Worm (Caenorhabditis elegans) whole organism, mixed stage, embryonic: ENCODE data around the gene F10G7.5.

Experiments used
- bed-3 ChIP-seq: fragments of 200-800 bp; sonication (Bioruptor generic); optimal IDR thresholded peaks from 3 replicates; lab custom pipeline; 2018; ENCODE audit warnings: mild to moderate bottlenecking, missing genetic modification characterization, moderate library complexity, missing compliant biosample characterization
- blmp-1 ChIP-seq: fragments of 150-350 bp; optimal IDR thresholded peaks from 2 replicates; lab custom pipeline; 2014; ENCODE audit warnings: missing biosample characterization, missing genetic modification characterization
- ceh-43 ChIP-seq: fragments of 200-800 bp; sonication (Bioruptor generic); optimal IDR thresholded peaks from 2 replicates; lab custom pipeline; 2018; ENCODE audit warnings: mild to moderate bottlenecking, missing genetic modification characterization, moderate library complexity, missing compliant biosample characterization
- ceh-83 ChIP-seq: fragments of 200-800 bp; sonication (Bioruptor generic); optimal IDR thresholded peaks from 2 replicates; lab custom pipeline; 2018; ENCODE audit warnings: mild to moderate bottlenecking, missing genetic modification characterization, missing compliant biosample characterization
- ces-1 ChIP-seq: fragments of 150-350 bp; optimal IDR thresholded peaks from 2 replicates; lab custom pipeline; 2014; ENCODE audit warnings: missing biosample characterization, missing genetic modification reagents, missing genetic modification characterization
- elt-1 ChIP-seq: sonication (generic microtip); optimal IDR thresholded peaks from 2 replicates; lab custom pipeline; 2017; ENCODE audit warnings: missing genetic modification characterization, mild to moderate bottlenecking, missing compliant biosample characterization, antibody characterized with exemption, moderate library complexity, borderline replicate concordance; ENCODE audit not compliant: insufficient read depth
- elt-3 ChIP-seq: fragments of 150-350 bp; optimal IDR thresholded peaks from 2 replicates; lab custom pipeline; 2014; ENCODE audit warnings: missing biosample characterization, missing genetic modification characterization
- ham-2 ChIP-seq: fragments of 200-800 bp; sonication (Bioruptor generic); optimal IDR thresholded peaks from 2 replicates; lab custom pipeline; 2018; ENCODE audit warnings: mild to moderate bottlenecking, missing genetic modification characterization, missing compliant biosample characterization
- lin-13 ChIP-seq: fragments of 150-350 bp; optimal IDR thresholded peaks from 2 replicates; lab custom pipeline; 2014; ENCODE audit warnings: missing biosample characterization, missing genetic modification characterization
- lin-32 ChIP-seq: fragments of 200-800 bp; sonication (Bioruptor generic); optimal IDR thresholded peaks from 2 replicates; lab custom pipeline; 2018; ENCODE audit warnings: mild to moderate bottlenecking, missing genetic modification characterization, missing compliant biosample characterization
- mep-1 ChIP-seq: fragments of 150-350 bp; optimal IDR thresholded peaks from 2 replicates; lab custom pipeline; 2017; ENCODE audit warnings: missing biosample characterization, missing genetic modification reagents, missing genetic modification characterization, inconsistent platforms
- mls-2 ChIP-seq: sonication (generic microtip); optimal IDR thresholded peaks from 2 replicates; lab custom pipeline; 2016; ENCODE audit warnings: mild to moderate bottlenecking, missing genetic modification characterization, moderate library complexity, missing compliant biosample characterization
- nhr-2 ChIP-seq: fragments of 150-350 bp; optimal IDR thresholded peaks from 2 replicates; lab custom pipeline; 2014; ENCODE audit warnings: missing biosample characterization, missing genetic modification characterization
- nhr-237 ChIP-seq: fragments of 150-350 bp; optimal IDR thresholded peaks from 2 replicates; lab custom pipeline; 2014; ENCODE audit warnings: missing biosample characterization, missing genetic modification characterization
- nhr-28 ChIP-seq: fragments of 150-350 bp; optimal IDR thresholded peaks from 2 replicates; lab custom pipeline; 2014; ENCODE audit warnings: missing biosample characterization, missing genetic modification characterization
- nhr-76 ChIP-seq: sonication (generic microtip); optimal IDR thresholded peaks from 2 replicates; lab custom pipeline; 2017; ENCODE audit warnings: missing biosample characterization, missing genetic modification characterization
- pha-4 ChIP-seq: fragments of 150-350 bp; optimal IDR thresholded peaks from 2 replicates; lab custom pipeline; 2018; ENCODE audit warnings: missing biosample characterization, missing genetic modification reagents, missing genetic modification characterization
- sptf-1 ChIP-seq: sonication (generic microtip); optimal IDR thresholded peaks from 2 replicates; lab custom pipeline; 2017; ENCODE audit warnings: mild to moderate bottlenecking, missing genetic modification characterization, moderate library complexity, missing compliant biosample characterization
- tbx-8 ChIP-seq: fragments of 200-800 bp; sonication (Bioruptor generic); optimal IDR thresholded peaks from 2 replicates; lab custom pipeline; 2018; ENCODE audit warnings: mild to moderate bottlenecking, missing genetic modification characterization, moderate library complexity, missing compliant biosample characterization
- unc-39 ChIP-seq: fragments of 150-350 bp; optimal IDR thresholded peaks from 2 replicates; lab custom pipeline; 2014; ENCODE audit warnings: missing biosample characterization, missing genetic modification characterization
- zip-8 ChIP-seq: fragments of 150-350 bp; optimal IDR thresholded peaks from 2 replicates; lab custom pipeline; 2014; ENCODE audit warnings: missing biosample characterization, missing genetic modification characterization

Gene F10G7.5

DNA sequence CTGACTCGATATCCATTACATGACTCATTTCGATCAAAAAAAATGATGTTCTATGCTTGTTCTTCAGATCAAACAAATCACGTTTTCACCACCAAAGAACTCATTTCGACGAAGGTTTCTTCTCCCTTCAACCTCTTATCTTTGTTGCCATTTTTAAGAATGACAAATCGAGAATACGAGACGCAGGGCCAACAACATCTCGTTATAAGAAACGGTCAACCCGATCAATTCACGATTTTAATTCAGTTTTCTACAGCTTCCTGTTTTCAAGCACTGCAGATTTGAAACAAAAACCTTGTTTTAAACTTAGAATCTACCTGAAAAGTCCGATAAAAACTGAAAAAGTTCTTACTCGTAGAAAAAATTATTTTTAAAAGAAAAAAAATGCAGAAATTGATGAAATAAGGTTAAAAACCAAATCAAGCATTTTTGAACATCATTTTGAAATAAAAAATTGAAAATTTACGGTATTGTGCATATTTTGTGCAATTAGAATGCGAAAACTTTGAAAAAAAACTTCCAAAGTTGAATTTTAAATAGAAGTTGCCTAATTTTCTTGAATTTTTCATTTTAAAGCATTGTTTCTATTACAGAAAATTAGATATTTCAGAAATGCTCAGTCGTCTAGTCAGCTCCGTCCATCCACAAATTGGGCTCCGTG lies 48.4 kb downstream of the F10G7.5 start, which contains the start of gene acs-11:
Gene acs-11, plus strand, starts transcription at position 611 of the 661 bp plus-strand sequence.
- TF ChIP-seq ceh-83 (GFP tag; lab: Kevin White, UChicago) (no peak), pha-4 (tag; lab: Kevin White, UChicago) (no peak), lin-32 (GFP tag; lab: Kevin White, UChicago) (no peak), ham-2 (GFP tag; lab: Kevin White, UChicago) (no peak), mep-1 (tag; lab: Kevin White, UChicago) (no peak), nhr-28 (tag; lab: Kevin White, UChicago) (no peak), sptf-1 (tag; lab: Kevin White, UChicago) (no peak), nhr-237 (tag; lab: Kevin White, UChicago) (no peak), bed-3 (GFP tag; lab: Kevin White, UChicago) (no peak), mls-2 (tag; lab: Kevin White, UChicago) (no peak), unc-39 (tag; lab: Kevin White, UChicago) (no peak), ceh-43 (no peak), blmp-1 (tag; lab: Kevin White, UChicago) (no peak), ces-1 (no peak), nhr-76 (tag; lab: Kevin White, UChicago) (no peak), tbx-8 (GFP tag; lab: Kevin White, UChicago) (no peak), zip-8 (no peak), lin-13 (tag; lab: Kevin White, UChicago) (no peak)

DNA sequence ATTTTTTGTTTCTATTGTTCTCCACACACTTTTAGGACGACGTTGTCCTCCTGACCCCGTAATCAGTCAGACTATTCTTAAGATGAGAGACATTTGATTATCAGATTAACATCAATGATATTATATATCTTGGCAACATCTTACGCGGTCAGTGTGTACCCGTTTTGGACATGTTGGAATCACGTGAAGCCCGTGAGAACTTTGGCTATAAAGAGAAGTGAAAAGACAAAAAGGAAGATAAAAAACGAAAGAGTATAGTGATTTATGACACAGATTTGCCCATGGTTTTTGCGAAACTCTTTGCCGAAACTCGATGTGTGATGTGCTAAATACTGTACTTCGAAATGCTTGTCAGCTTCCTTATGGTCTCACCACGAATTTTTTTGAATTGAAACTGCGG lies 52.1 kb downstream of the F10G7.5 start:
- TF ChIP-seq elt-1 (tag; lab: Kevin White, UChicago) (peak; percentile 29), nhr-2 (tag; lab: Kevin White, UChicago) (no peak), elt-3 (peak; percentile 25)
- TF ChIP-seq, all 35 proteins: peak for 2
